Worm (Caenorhabditis elegans) whole organism, L2 larva: ENCODE data around the gene vglu-3.

ENCODE experiments used
- C34F6.9 ChIP-seq: fragments of 150-350 bp; optimal IDR thresholded peaks from 2 replicates; lab custom pipeline; 2014; ENCODE audit warnings: missing biosample characterization, missing genetic modification characterization
- F13H6.1 ChIP-seq: sonication (generic microtip); optimal IDR thresholded peaks from 2 replicates; lab custom pipeline; 2016; ENCODE audit warnings: missing genetic modification characterization, missing compliant biosample characterization
- R02D3.7 ChIP-seq: fragments of 150-350 bp; optimal IDR thresholded peaks from 2 replicates; lab custom pipeline; 2014; ENCODE audit warnings: missing biosample characterization, missing genetic modification characterization
- Y55F3AM.14 ChIP-seq: fragments of 200-800 bp; sonication (Bioruptor generic); optimal IDR thresholded peaks from 2 replicates; lab custom pipeline; 2018; ENCODE audit warnings: mild to moderate bottlenecking, missing genetic modification characterization, missing compliant biosample characterization
- ZK546.5 ChIP-seq: sonication (generic microtip); optimal IDR thresholded peaks from 2 replicates; lab custom pipeline; 2017; ENCODE audit warnings: missing biosample characterization, missing genetic modification characterization
- alr-1 ChIP-seq: fragments of 150-350 bp; optimal IDR thresholded peaks from 2 replicates; lab custom pipeline; 2014; ENCODE audit warnings: missing biosample characterization, missing genetic modification characterization
- aly-2 ChIP-seq: fragments of 150-350 bp; optimal IDR thresholded peaks from 2 replicates; lab custom pipeline; 2014; ENCODE audit warnings: missing biosample characterization, missing genetic modification characterization
- ama-1 ChIP-seq: fragments of 150-350 bp; optimal IDR thresholded peaks from 2 replicates; lab custom pipeline; 2018; ENCODE audit warnings: inconsistent platforms
- blmp-1 ChIP-seq: sonication (generic microtip); optimal IDR thresholded peaks from 2 replicates; lab custom pipeline; 2017; ENCODE audit warnings: missing genetic modification characterization, mild to moderate bottlenecking, missing compliant biosample characterization, antibody characterized with exemption, moderate library complexity; ENCODE audit not compliant: insufficient read depth
- ceh-16 ChIP-seq: fragments of 150-350 bp; optimal IDR thresholded peaks from 2 replicates; lab custom pipeline; 2014; ENCODE audit warnings: missing biosample characterization, missing genetic modification characterization
- crh-2 ChIP-seq: sonication (generic microtip); optimal IDR thresholded peaks from 2 replicates; lab custom pipeline; 2017; ENCODE audit warnings: missing biosample characterization, missing genetic modification characterization
- dmd-4 ChIP-seq: sonication (generic microtip); optimal IDR thresholded peaks from 2 replicates; lab custom pipeline; 2017; ENCODE audit warnings: missing biosample characterization, missing genetic modification characterization
- egl-27 ChIP-seq: sonication (generic microtip); optimal IDR thresholded peaks from 3 replicates; lab custom pipeline; 2017; ENCODE audit warnings: missing biosample characterization, missing genetic modification reagents, missing genetic modification characterization
- elt-3 ChIP-seq: sonication (generic microtip); optimal IDR thresholded peaks from 2 replicates; lab custom pipeline; 2017; ENCODE audit warnings: missing biosample characterization, missing genetic modification characterization
- fos-1 ChIP-seq: fragments of 150-350 bp; optimal IDR thresholded peaks from 2 replicates; lab custom pipeline; 2014; ENCODE audit warnings: missing biosample characterization, missing genetic modification characterization
- gmeb-1 ChIP-seq: fragments of 150-350 bp; optimal IDR thresholded peaks from 2 replicates; lab custom pipeline; 2014; ENCODE audit warnings: missing biosample characterization, missing genetic modification characterization
- lin-11 ChIP-seq: fragments of 150-350 bp; sonication (generic microtip); optimal IDR thresholded peaks from 2 replicates; lab custom pipeline; 2014; ENCODE audit warnings: missing biosample characterization, missing genetic modification characterization, inconsistent platforms, mixed read lengths
- lin-13 ChIP-seq: fragments of 150-350 bp; optimal IDR thresholded peaks from 2 replicates; lab custom pipeline; 2014; ENCODE audit warnings: missing biosample characterization, missing genetic modification reagents, missing genetic modification characterization
- lin-39 ChIP-seq: fragments of 150-350 bp; optimal IDR thresholded peaks from 2 replicates; lab custom pipeline; 2014; ENCODE audit warnings: missing biosample characterization, missing genetic modification reagents, missing genetic modification characterization
- lsy-2 ChIP-seq, 2 experiments: fragments of 150-350 bp in 1 of 2; sonication (generic microtip) in 1 of 2; optimal IDR thresholded peaks; 2 replicates each; lab custom pipeline; 2014 to 2017; ENCODE audit warnings: missing biosample characterization in 2 of 2, missing genetic modification characterization in 2 of 2
- mdl-1 ChIP-seq, 2 experiments: fragments of 150-350 bp in 1 of 2; sonication (generic microtip) in 1 of 2; optimal IDR thresholded peaks; 2 replicates each; lab custom pipeline; 2017; ENCODE audit warnings: missing biosample characterization in 2 of 2, missing genetic modification characterization in 2 of 2
- nhr-11 ChIP-seq: fragments of 150-350 bp; optimal IDR thresholded peaks from 2 replicates; lab custom pipeline; 2014; ENCODE audit warnings: missing biosample characterization, missing genetic modification characterization
- nhr-129 ChIP-seq: fragments of 150-350 bp; optimal IDR thresholded peaks from 2 replicates; lab custom pipeline; 2014; ENCODE audit warnings: missing biosample characterization, missing genetic modification characterization
- nhr-21 ChIP-seq: fragments of 150-350 bp; optimal IDR thresholded peaks from 2 replicates; lab custom pipeline; 2014; ENCODE audit warnings: missing biosample characterization, missing genetic modification characterization
- nhr-237 ChIP-seq: fragments of 150-350 bp; optimal IDR thresholded peaks from 2 replicates; lab custom pipeline; 2014; ENCODE audit warnings: missing biosample characterization, missing genetic modification characterization
- nhr-6 ChIP-seq: fragments of 150-350 bp; optimal IDR thresholded peaks from 2 replicates; lab custom pipeline; 2014; ENCODE audit warnings: missing biosample characterization, missing genetic modification characterization
- nhr-77 ChIP-seq: fragments of 150-350 bp; optimal IDR thresholded peaks from 2 replicates; lab custom pipeline; 2014; ENCODE audit warnings: missing biosample characterization, missing genetic modification characterization
- peb-1 ChIP-seq: fragments of 150-350 bp; optimal IDR thresholded peaks from 2 replicates; lab custom pipeline; 2014; ENCODE audit warnings: missing biosample characterization, missing genetic modification characterization
- sem-4 ChIP-seq: fragments of 150-350 bp; optimal IDR thresholded peaks from 2 replicates; lab custom pipeline; 2014; ENCODE audit warnings: missing biosample characterization, missing genetic modification reagents, missing genetic modification characterization
- skn-1 ChIP-seq: sonication (generic microtip); optimal IDR thresholded peaks from 2 replicates; lab custom pipeline; 2017; ENCODE audit warnings: missing biosample characterization, missing genetic modification characterization
- sma-3 ChIP-seq: sonication (generic microtip); optimal IDR thresholded peaks from 2 replicates; lab custom pipeline; 2016; ENCODE audit warnings: missing genetic modification reagents, missing genetic modification characterization, missing compliant biosample characterization
- sma-9 ChIP-seq, 2 experiments: fragments of 150-350 bp in 1 of 2; sonication (generic microtip) in 1 of 2; optimal IDR thresholded peaks; 2 replicates each; lab custom pipeline; 2014 to 2016; ENCODE audit warnings: missing genetic modification characterization in 2 of 2, mild to moderate bottlenecking in 1 of 2, missing biosample characterization in 1 of 2, missing compliant biosample characterization in 1 of 2, missing genetic modification reagents in 1 of 2, moderate library complexity in 1 of 2
- snpc-4 ChIP-seq: fragments of 150-350 bp; optimal IDR thresholded peaks from 2 replicates; lab custom pipeline; 2014; ENCODE audit warnings: missing biosample characterization, missing genetic modification characterization
- unc-62 ChIP-seq: fragments of 150-350 bp; optimal IDR thresholded peaks from 2 replicates; lab custom pipeline; 2014; ENCODE audit warnings: missing biosample characterization, missing genetic modification reagents, missing genetic modification characterization
- zag-1 ChIP-seq: fragments of 150-350 bp; optimal IDR thresholded peaks from 2 replicates; lab custom pipeline; 2014; ENCODE audit warnings: missing biosample characterization, missing genetic modification characterization
- ztf-1 ChIP-seq: fragments of 200-800 bp; sonication (Bioruptor generic); conservative IDR thresholded peaks from 2 replicates; pipeline ENCODE4 v1.3.6; 2022; ENCODE audit warnings: missing genetic modification characterization, missing compliant biosample characterization
- ztf-11 ChIP-seq: sonication (generic microtip); optimal IDR thresholded peaks from 2 replicates; lab custom pipeline; 2017; ENCODE audit warnings: missing biosample characterization, missing genetic modification characterization
- ztf-4 ChIP-seq: fragments of 150-350 bp; optimal IDR thresholded peaks from 2 replicates; lab custom pipeline; 2014; ENCODE audit warnings: missing biosample characterization, missing genetic modification characterization

The vglu-3 gene

ce11 chrIII:10296904-10297303 is 3.3 kb upstream of the vglu-3 start:
- no peak for TF ChIP-seq ama-1 (lab: Kevin White, UChicago)
- no peak for TF ChIP-seq ztf-1 (GFP tag; lab: Robert Waterston, UW)
- no peak for TF ChIP-seq lin-13 (GFP tag; lab: Kevin White, UChicago)
- TF ChIP-seq snpc-4: peak; percentile 80
- TF ChIP-seq aly-2 (tag; lab: Kevin White, UChicago): no peak
- no peak for TF ChIP-seq nhr-77 (tag; lab: Kevin White, UChicago)
- TF ChIP-seq C34F6.9 (tag; lab: Kevin White, UChicago): no peak
- no peak for TF ChIP-seq ztf-4 (tag; lab: Kevin White, UChicago)
- no peak for TF ChIP-seq F13H6.1 (tag; lab: Kevin White, UChicago)

- TF ChIP-seq peb-1 (tag; lab: Kevin White, UChicago): no peak
- no peak for TF ChIP-seq C34F6.9 (tag; lab: Kevin White, UChicago)
- TF ChIP-seq alr-1 (tag; lab: Kevin White, UChicago): no peak
- no peak for TF ChIP-seq R02D3.7 (tag; lab: Kevin White, UChicago)
- TF ChIP-seq blmp-1 (tag; lab: Kevin White, UChicago): no peak
- peak; percentile 94 for TF ChIP-seq fos-1 (tag; lab: Kevin White, UChicago)
- TF ChIP-seq sma-9 (GFP tag; optimal IDR thresholded peaks at IDR 0.05; lab: Kevin White, UChicago): no peak
- no peak for TF ChIP-seq sma-9 (tag; optimal IDR thresholded peaks at IDR 0.05; lab: Kevin White, UChicago)
Observed at ce11 chrIII:10305295-10305694, 5.1 kb downstream of the vglu-3 start.

ce11 chrIII:10306049-10306448 is 5.9 kb downstream of the vglu-3 start, which contains the start of gene T07A5.1:
Gene T07A5.1 (minus strand): TSS chrIII:10306197.
- TF ChIP-seq ztf-1 (GFP tag; lab: Robert Waterston, UW): no peak
- no peak for TF ChIP-seq ZK546.5
- TF ChIP-seq ceh-16: peak; percentile 90
- no peak for TF ChIP-seq ztf-11
- no peak for TF ChIP-seq sma-3 (GFP tag; lab: Kevin White, UChicago)
- no peak for TF ChIP-seq F13H6.1 (tag; lab: Kevin White, UChicago)

ce11 chrIII:10311016-10311415 is 10.8 kb downstream of the vglu-3 start, which contains the start of gene T07A5.7:
Gene T07A5.7 (minus strand): TSS chrIII:10311116.
- no peak for TF ChIP-seq F13H6.1 (tag; lab: Kevin White, UChicago)
- TF ChIP-seq lin-39: no peak
- TF ChIP-seq elt-3: no peak
- TF ChIP-seq nhr-11: no peak
- no peak for TF ChIP-seq nhr-237
- no peak for TF ChIP-seq gmeb-1 (tag; lab: Kevin White, UChicago)
- no peak for TF ChIP-seq ama-1 (lab: Kevin White, UChicago)
- TF ChIP-seq egl-27 (tag; lab: Kevin White, UChicago): no peak

ce11 chrIII:10314234-10314633 is 14.1 kb downstream of the vglu-3 start:
- TF ChIP-seq gmeb-1 (tag; lab: Kevin White, UChicago) (no peak), nhr-77 (tag; lab: Kevin White, UChicago) (no peak), fos-1 (tag; lab: Kevin White, UChicago) (peak; percentile 75), peb-1 (tag; lab: Kevin White, UChicago) (no peak)
- TF ChIP-seq, all 48 proteins: peak for 1

ce11 chrIII:10318062-10318609 is 18.0 kb downstream of the vglu-3 start, which contains the start of the genes unc-50 and ostf-4:
Gene unc-50 (minus strand): TSS chrIII:10318162.
Gene ostf-4 (minus strand): TSS chrIII:10318559.
- TF ChIP-seq ama-1 (lab: Kevin White, UChicago): no peak
- TF ChIP-seq crh-2 (tag; lab: Kevin White, UChicago): no peak
- TF ChIP-seq F13H6.1 (tag; lab: Kevin White, UChicago): no peak
- no peak for TF ChIP-seq zag-1

- TF ChIP-seq Y55F3AM.14 (GFP tag; lab: Kevin White, UChicago) (no peak), sem-4 (tag; lab: Kevin White, UChicago) (peak; percentile 19), crh-2 (tag; lab: Kevin White, UChicago) (peak; percentile 96), egl-27 (tag; lab: Kevin White, UChicago) (no peak), skn-1 (tag; lab: Kevin White, UChicago) (no peak), ztf-11 (no peak), nhr-129 (tag; lab: Kevin White, UChicago) (peak; percentile 65), dmd-4 (tag; lab: Kevin White, UChicago) (no peak), F13H6.1 (tag; lab: Kevin White, UChicago) (peak; percentile 35), mdl-1 (tag; optimal IDR thresholded peaks at IDR 0.05; lab: Kevin White, UChicago) (no peak), sma-9 (GFP tag; optimal IDR thresholded peaks at IDR 0.05; lab: Kevin White, UChicago) (no peak), sma-9 (tag; optimal IDR thresholded peaks at IDR 0.05; lab: Kevin White, UChicago) (no peak), ama-1 (lab: Kevin White, UChicago) (no peak), unc-62 (GFP tag; lab: Kevin White, UChicago) (no peak), ceh-16 (no peak), fos-1 (tag; lab: Kevin White, UChicago) (peak; percentile 35), nhr-6 (tag; lab: Kevin White, UChicago) (no peak), lsy-2 (tag; optimal IDR thresholded peaks at IDR 0.05; lab: Kevin White, UChicago) (peak in 1 of 2 experiments; percentile 84), alr-1 (tag; lab: Kevin White, UChicago) (no peak), nhr-21 (tag; lab: Kevin White, UChicago) (peak; percentile 4), C34F6.9 (tag; lab: Kevin White, UChicago) (peak; percentile 86), lin-11 (tag; lab: Kevin White, UChicago) (peak; percentile 17)
Observed at ce11 chrIII:10318755-10319154, 18.6 kb downstream of the vglu-3 start, which contains the start of gene unc-69. Gene unc-69 (plus strand): TSS chrIII:10318939.
